Fruit fly (Drosophila melanogaster) whole organism, embryonic: ENCODE measurements around the gene CG46462.

Experiments used
- CG10147 ChIP-seq: fragments of 200-800 bp; sonication (Bioruptor generic); optimal IDR thresholded peaks from 2 replicates; lab custom pipeline; 2019; ENCODE audit warnings: missing biosample characterization, mild to moderate bottlenecking, missing genetic modification characterization, moderate library complexity
- CG10431 ChIP-seq: fragments of 200-800 bp; sonication (Bioruptor generic); optimal IDR thresholded peaks from 3 replicates; lab custom pipeline; 2018; ENCODE audit warnings: missing biosample characterization, mild to moderate bottlenecking, missing genetic modification characterization
- CG11085 ChIP-seq: fragments of 200-800 bp; sonication (Bioruptor generic); IDR thresholded peaks from 2 replicates; pipeline ENCODE4 v1.3.6; 2022; ENCODE audit warnings: missing biosample characterization, missing genetic modification characterization
- CG12391 ChIP-seq: fragments of 200-800 bp; sonication (Bioruptor generic); optimal IDR thresholded peaks from 3 replicates; lab custom pipeline; 2018; ENCODE audit warnings: missing biosample characterization, mild to moderate bottlenecking, missing genetic modification characterization, moderate library complexity
- CG14014 ChIP-seq: fragments of 200-800 bp; sonication (Bioruptor generic); IDR thresholded peaks from 2 replicates; pipeline ENCODE4 v1.3.6; 2022; ENCODE audit warnings: missing biosample characterization, missing genetic modification characterization
- CG14441 ChIP-seq: fragments of 200-800 bp; sonication (Bioruptor generic); IDR thresholded peaks from 2 replicates; pipeline ENCODE4 v1.3.6; 2022; ENCODE audit warnings: missing biosample characterization, missing genetic modification characterization
- CG1647 ChIP-seq: fragments of 200-800 bp; sonication (Bioruptor generic); optimal IDR thresholded peaks from 3 replicates; lab custom pipeline; 2016; ENCODE audit warnings: missing biosample characterization, missing genetic modification characterization
- CG17612 ChIP-seq: fragments of 200-800 bp; sonication (Bioruptor generic); IDR thresholded peaks from 2 replicates; pipeline ENCODE4 v1.3.6; 2022; ENCODE audit warnings: missing biosample characterization, missing genetic modification characterization
- CG18011 ChIP-seq: fragments of 200-800 bp; sonication (Bioruptor generic); optimal IDR thresholded peaks from 2 replicates; lab custom pipeline; 2017; ENCODE audit warnings: missing biosample characterization, missing genetic modification characterization, mild to moderate bottlenecking, moderate library complexity, missing genotype
- CG31224 ChIP-seq: fragments of 200-800 bp; sonication (Bioruptor generic); IDR thresholded peaks from 2 replicates; pipeline ENCODE4 v1.3.6; 2022; ENCODE audit warnings: missing biosample characterization, missing genetic modification characterization
- CG31365 ChIP-seq: fragments of 200-800 bp; sonication (Bioruptor generic); optimal IDR thresholded peaks from 2 replicates; lab custom pipeline; 2018; ENCODE audit warnings: missing biosample characterization, mild to moderate bottlenecking, missing genetic modification characterization
- CG3847 ChIP-seq: fragments of 200-800 bp; sonication (Bioruptor generic); IDR thresholded peaks from 2 replicates; pipeline ENCODE4 v1.3.6; 2022; ENCODE audit warnings: missing biosample characterization, missing genetic modification characterization
- CG5953 ChIP-seq: fragments of 200-800 bp; sonication (Bioruptor generic); IDR thresholded peaks from 2 replicates; pipeline ENCODE4 v1.3.6; 2022; ENCODE audit warnings: missing biosample characterization, missing genetic modification characterization
- CG6254 ChIP-seq: fragments of 200-800 bp; sonication (Bioruptor generic); optimal IDR thresholded peaks from 3 replicates; lab custom pipeline; 2017; ENCODE audit warnings: mild to moderate bottlenecking, missing biosample characterization, missing genetic modification reagents, missing genetic modification characterization
- CG7271 ChIP-seq: fragments of 200-800 bp; sonication (Bioruptor generic); optimal IDR thresholded peaks from 2 replicates; lab custom pipeline; 2018; ENCODE audit warnings: missing biosample characterization, mild to moderate bottlenecking, missing genetic modification characterization, moderate library complexity
- CG7745 ChIP-seq: fragments of 200-800 bp; sonication (Bioruptor generic); optimal IDR thresholded peaks from 2 replicates; lab custom pipeline; 2018; ENCODE audit warnings: missing biosample characterization, mild to moderate bottlenecking, missing genetic modification characterization, moderate library complexity
- CG7839 ChIP-seq: fragments of 200-800 bp; sonication (Bioruptor generic); optimal IDR thresholded peaks from 3 replicates; lab custom pipeline; 2018; ENCODE audit warnings: missing biosample characterization, mild to moderate bottlenecking, missing genetic modification characterization, moderate library complexity
- CG8478 ChIP-seq: fragments of >200 bp; optimal IDR thresholded peaks from 2 replicates; lab custom pipeline; 2018
- Doc3 ChIP-seq: fragments of 200-800 bp; sonication (Bioruptor generic); IDR thresholded peaks from 3 replicates; pipeline ENCODE4 v1.3.6; 2022; ENCODE audit warnings: missing biosample characterization, missing genetic modification characterization; ENCODE audit not compliant: partially characterized antibody
- Hr3 ChIP-seq: fragments of 200-800 bp; sonication (Bioruptor generic); optimal IDR thresholded peaks from 3 replicates; lab custom pipeline; 2016; ENCODE audit warnings: missing biosample characterization, missing genetic modification characterization
- Med ChIP-seq: fragments of 200-800 bp; sonication (Bioruptor generic); peaks from one replicate; lab custom pipeline; 2016; ENCODE audit warnings: missing biosample characterization, missing genetic modification characterization, mild to moderate bottlenecking, inconsistent platforms, moderate library complexity
- Mrtf ChIP-seq: fragments of 200-800 bp; sonication (Bioruptor generic); IDR thresholded peaks from 3 replicates; pipeline ENCODE4 v1.3.6; 2022; ENCODE audit warnings: missing biosample characterization, missing genetic modification characterization
- Nf-YC ChIP-seq: fragments of 200-800 bp; optimal IDR thresholded peaks from 3 replicates; lab custom pipeline; 2019; ENCODE audit warnings: missing biosample characterization, mild to moderate bottlenecking, missing genetic modification characterization, moderate library complexity
- Pdp1 ChIP-seq, 2 experiments: fragments of 200-800 bp; sonication (Bioruptor generic); optimal IDR thresholded peaks; 3 replicates each; lab custom pipeline; 2016; ENCODE audit warnings: missing biosample characterization in 2 of 2, missing genetic modification characterization in 2 of 2, mild to moderate bottlenecking in 1 of 2, moderate library complexity in 1 of 2
- Ptx1 ChIP-seq: fragments of 200-800 bp; sonication (Bioruptor generic); IDR thresholded peaks from 2 replicates; pipeline ENCODE4 v1.3.6; 2022; ENCODE audit warnings: missing biosample characterization, missing genetic modification characterization
- Scr ChIP-seq: fragments of 200-800 bp; sonication (Bioruptor generic); IDR thresholded peaks from 2 replicates; pipeline ENCODE4 v1.3.6; 2022; ENCODE audit warnings: missing biosample characterization, missing genetic modification characterization; ENCODE audit not compliant: partially characterized antibody
- Tbp ChIP-seq: fragments of >200 bp; optimal IDR thresholded peaks from 2 replicates; lab custom pipeline; 2018; ENCODE audit warnings: missing biosample characterization, missing genetic modification characterization
- ab ChIP-seq: fragments of 200-800 bp; sonication (Bioruptor generic); optimal IDR thresholded peaks from 2 replicates; lab custom pipeline; 2016; ENCODE audit warnings: missing biosample characterization, missing genetic modification characterization
- bigmax ChIP-seq: fragments of 200-800 bp; sonication (Bioruptor generic); optimal IDR thresholded peaks from 2 replicates; lab custom pipeline; 2018; ENCODE audit warnings: missing biosample characterization, mild to moderate bottlenecking, missing genetic modification characterization
- cato ChIP-seq: fragments of 200-800 bp; sonication (Bioruptor generic); optimal IDR thresholded peaks from 2 replicates; lab custom pipeline; 2016; ENCODE audit warnings: missing biosample characterization, missing genetic modification characterization, borderline replicate concordance
- dati ChIP-seq: fragments of 200-800 bp; sonication (Bioruptor generic); IDR thresholded peaks from 2 replicates; pipeline ENCODE4 v1.3.6; 2022; ENCODE audit warnings: missing biosample characterization, missing genetic modification characterization
- disco-r ChIP-seq: fragments of 200-800 bp; sonication (Bioruptor generic); optimal IDR thresholded peaks from 2 replicates; lab custom pipeline; 2016; ENCODE audit warnings: missing biosample characterization, missing genetic modification characterization
- dmrt11E ChIP-seq: fragments of 200-800 bp; sonication (Bioruptor generic); optimal IDR thresholded peaks from 3 replicates; lab custom pipeline; 2018; ENCODE audit warnings: missing biosample characterization, mild to moderate bottlenecking, missing genetic modification characterization, moderate library complexity
- emc ChIP-seq: fragments of 200-800 bp; sonication (Bioruptor generic); optimal IDR thresholded peaks from 2 replicates; lab custom pipeline; 2016; ENCODE audit warnings: missing biosample characterization, missing genetic modification characterization
- ftz-f1 ChIP-seq: fragments of 200-800 bp; sonication (Bioruptor generic); optimal IDR thresholded peaks from 2 replicates; lab custom pipeline; 2016; ENCODE audit warnings: missing biosample characterization, missing genetic modification characterization
- gt ChIP-seq: fragments of 200-800 bp; sonication (Bioruptor generic); IDR thresholded peaks from 2 replicates; pipeline ENCODE4 v1.3.6; 2022; ENCODE audit warnings: missing biosample characterization, missing genetic modification characterization
- ham ChIP-seq: fragments of 200-800 bp; sonication (Bioruptor generic); IDR thresholded peaks from 2 replicates; pipeline ENCODE4 v1.3.6; 2022; ENCODE audit warnings: missing biosample characterization, missing genetic modification characterization
- hb ChIP-seq: fragments of 200-800 bp; sonication (Bioruptor generic); IDR thresholded peaks from 3 replicates; pipeline ENCODE4 v1.3.6; 2022; ENCODE audit warnings: missing biosample characterization, missing genetic modification characterization; ENCODE audit not compliant: partially characterized antibody
- lola ChIP-seq, 3 experiments: fragments of >200 bp in 2 of 3; fragments of 200-800 bp in 1 of 3; sonication (Bioruptor generic) in 1 of 3; optimal IDR thresholded peaks; 2 replicates each; lab custom pipeline; 2017 to 2019; ENCODE audit warnings: missing biosample characterization in 3 of 3, missing genetic modification characterization in 3 of 3, mild to moderate bottlenecking in 1 of 3, moderate library complexity in 1 of 3
- pita ChIP-seq: fragments of 200-800 bp; sonication (Bioruptor generic); optimal IDR thresholded peaks from 2 replicates; lab custom pipeline; 2017; ENCODE audit warnings: missing biosample characterization, mild to moderate bottlenecking, missing genetic modification characterization
- run ChIP-seq: fragments of 200-800 bp; sonication (Bioruptor generic); optimal IDR thresholded peaks from 3 replicates; lab custom pipeline; 2018; ENCODE audit warnings: missing biosample characterization, mild to moderate bottlenecking, missing genetic modification characterization
- salm ChIP-seq: fragments of 200-800 bp; sonication (Bioruptor generic); optimal IDR thresholded peaks from 2 replicates; lab custom pipeline; 2018; ENCODE audit warnings: missing biosample characterization, mild to moderate bottlenecking, missing genetic modification characterization
- sd ChIP-seq: fragments of 200-800 bp; sonication (Bioruptor generic); optimal IDR thresholded peaks from 3 replicates; lab custom pipeline; 2018; ENCODE audit warnings: missing biosample characterization, mild to moderate bottlenecking, missing genetic modification characterization, moderate library complexity
- shn ChIP-seq: fragments of 200-800 bp; sonication (Bioruptor generic); optimal IDR thresholded peaks from 3 replicates; lab custom pipeline; 2016; ENCODE audit warnings: missing biosample characterization, missing genetic modification characterization
- tap ChIP-seq: fragments of 200-800 bp; optimal IDR thresholded peaks from 3 replicates; lab custom pipeline; 2019; ENCODE audit warnings: missing biosample characterization, mild to moderate bottlenecking, missing genetic modification characterization, moderate library complexity
- toy ChIP-seq: fragments of 200-800 bp; sonication (Bioruptor generic); IDR thresholded peaks from 2 replicates; pipeline ENCODE4 v1.3.6; 2022; ENCODE audit warnings: missing biosample characterization, missing genetic modification characterization
- trh ChIP-seq: fragments of 200-800 bp; sonication (Bioruptor generic); optimal IDR thresholded peaks from 2 replicates; lab custom pipeline; 2016; ENCODE audit warnings: missing biosample characterization, missing genetic modification characterization
- unpg ChIP-seq: fragments of 200-800 bp; sonication (Bioruptor generic); optimal IDR thresholded peaks from 3 replicates; lab custom pipeline; 2018; ENCODE audit warnings: missing biosample characterization, mild to moderate bottlenecking, missing genetic modification characterization, moderate library complexity
- wek ChIP-seq: fragments of 200-800 bp; sonication (Bioruptor generic); optimal IDR thresholded peaks from 3 replicates; lab custom pipeline; 2018; ENCODE audit warnings: missing biosample characterization, mild to moderate bottlenecking, missing genetic modification characterization, moderate library complexity
- wor ChIP-seq: fragments of 200-800 bp; sonication (Bioruptor generic); IDR thresholded peaks from 2 replicates; pipeline ENCODE4 v1.3.6; 2022; ENCODE audit warnings: missing biosample characterization, missing genetic modification characterization
- z ChIP-seq: fragments of 200-800 bp; sonication (Bioruptor generic); IDR thresholded peaks from 3 replicates; pipeline ENCODE4 v1.3.6; 2022; ENCODE audit warnings: missing biosample characterization, missing genetic modification characterization
- zen ChIP-seq: fragments of 200-800 bp; sonication (Bioruptor generic); optimal IDR thresholded peaks from 3 replicates; lab custom pipeline; 2018; ENCODE audit warnings: missing biosample characterization, mild to moderate bottlenecking, missing genetic modification characterization, moderate library complexity

CG46462 gene

dm6 chr3L:19914833-19915232, 16.7 kb upstream of the CG46462 start, which contains the start of gene Rpn1 (continued):
- no peak for TF ChIP-seq CG18011
- TF ChIP-seq run (tag; lab: Kevin White, UChicago) = no peak
- TF ChIP-seq sd = no peak
- no peak for TF ChIP-seq CG31365 (tag; lab: Kevin White, UChicago)
- TF ChIP-seq Doc3 (GFP tag; lab: Robert Waterston, UW) = no peak
- no peak for TF ChIP-seq dati
- no peak for TF ChIP-seq CG10431
- TF ChIP-seq lola (GFP tag; optimal IDR thresholded peaks at IDR 0.05; lab: Kevin White, UChicago) = no peak
- no peak for TF ChIP-seq pita (GFP tag; lab: Kevin White, UChicago)
- TF ChIP-seq Nf-YC (tag; lab: Kevin White, UChicago) = no peak
- TF ChIP-seq Hr3 (GFP tag; lab: Kevin White, UChicago) = no peak
- peak; percentile 81 for TF ChIP-seq Med (GFP tag; lab: Kevin White, UChicago)
- TF ChIP-seq unpg (GFP tag; lab: Kevin White, UChicago) = no peak
- TF ChIP-seq shn (GFP tag; lab: Kevin White, UChicago) = no peak
- TF ChIP-seq CG6254 = no peak
- TF ChIP-seq ham (GFP tag; lab: Robert Waterston, UW) = no peak
- TF ChIP-seq tap (tag; lab: Kevin White, UChicago) = no peak
- no peak for TF ChIP-seq CG7271 (tag; lab: Kevin White, UChicago)
- no peak for TF ChIP-seq trh
- no peak for TF ChIP-seq emc (GFP tag; lab: Kevin White, UChicago)
- TF ChIP-seq Scr (GFP tag; lab: Robert Waterston, UW) = peak; percentile 59
- no peak for TF ChIP-seq wor (GFP tag; lab: Robert Waterston, UW)
- no peak for TF ChIP-seq bigmax (GFP tag; lab: Kevin White, UChicago)
- no peak for TF ChIP-seq salm (tag; lab: Kevin White, UChicago)
- TF ChIP-seq wek (GFP tag; lab: Kevin White, UChicago) = no peak
- no peak for TF ChIP-seq CG7839 (tag; lab: Kevin White, UChicago)
- TF ChIP-seq Tbp = no peak
- TF ChIP-seq disco-r (GFP tag; lab: Kevin White, UChicago) = no peak
- no peak for TF ChIP-seq dmrt11E (tag; lab: Kevin White, UChicago)
- TF ChIP-seq Pdp1 (GFP tag; optimal IDR thresholded peaks at IDR 0.05; lab: Kevin White, UChicago) = no peak
- TF ChIP-seq ab (GFP tag; lab: Kevin White, UChicago) = no peak
- no peak for TF ChIP-seq CG11085 (GFP tag; lab: Robert Waterston, UW)
- no peak for TF ChIP-seq CG17612 (GFP tag; lab: Robert Waterston, UW)
- peak; percentile 36 for TF ChIP-seq zen
- TF ChIP-seq CG5953 (GFP tag; lab: Robert Waterston, UW) = no peak
- TF ChIP-seq cato (GFP tag; lab: Kevin White, UChicago) = no peak
- TF ChIP-seq hb (GFP tag; lab: Robert Waterston, UW) = no peak
- TF ChIP-seq CG3847 (GFP tag; lab: Robert Waterston, UW) = peak; percentile 43
- TF ChIP-seq CG7745 (tag; lab: Kevin White, UChicago) = no peak
- TF ChIP-seq CG12391 (tag; lab: Kevin White, UChicago) = peak; percentile 9
- TF ChIP-seq ftz-f1 (GFP tag; lab: Kevin White, UChicago) = peak; percentile 57
- TF ChIP-seq gt = no peak
- TF ChIP-seq toy (GFP tag; lab: Robert Waterston, UW) = no peak
- TF ChIP-seq CG10147 (GFP tag; lab: Kevin White, UChicago) = no peak
- TF ChIP-seq CG8478 (lab: Kevin White, UChicago) = no peak
- no peak for TF ChIP-seq CG31224
- TF ChIP-seq Mrtf (GFP tag; lab: Robert Waterston, UW) = no peak
- TF ChIP-seq CG1647 (GFP tag; lab: Kevin White, UChicago) = no peak
- no peak for TF ChIP-seq CG14014 (GFP tag; lab: Robert Waterston, UW)
- no peak for TF ChIP-seq CG14441
- TF ChIP-seq z (GFP tag; lab: Robert Waterston, UW) = no peak
- TF ChIP-seq Ptx1 (GFP tag; lab: Robert Waterston, UW) = no peak
